Fruit fly (Drosophila melanogaster): Measurements from ENCODE around the gene CG7488.

Gene CG7488

DNA sequence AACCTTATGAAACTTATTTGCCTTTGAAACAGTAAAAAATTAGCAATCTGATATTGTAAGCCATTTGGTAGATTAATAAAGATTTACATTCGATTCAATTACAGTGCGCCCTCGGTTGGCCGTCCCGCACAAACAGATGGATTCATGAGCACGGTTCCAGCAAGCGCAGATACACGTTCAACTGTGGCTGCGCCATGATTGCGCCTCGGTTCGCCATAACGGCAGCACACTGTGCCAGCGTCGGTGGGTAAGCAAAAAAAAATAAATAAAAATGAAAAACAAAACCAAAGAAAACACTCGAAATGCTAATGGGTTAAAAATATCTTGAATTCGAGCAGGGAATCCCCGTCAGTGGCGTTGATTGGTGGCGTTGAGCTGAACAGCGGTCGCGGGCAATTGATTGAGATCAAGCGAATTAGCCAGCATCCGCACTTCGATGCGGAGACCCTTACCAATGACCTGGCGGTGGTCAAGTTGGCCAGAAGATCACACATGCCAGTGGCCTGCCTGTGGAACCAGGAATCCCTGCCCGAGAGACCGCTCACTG, 43.7 kb downstream of the CG7488 start (continued):
- TF ChIP-seq topi (GFP tag; optimal IDR thresholded peaks at IDR 0.05) = peak; percentile 30
- no peak for TF ChIP-seq Gug (GFP tag; IDR thresholded peaks at IDR 0.05)
- TF ChIP-seq lz (GFP tag; optimal IDR thresholded peaks at IDR 0.05) = peak; percentile 24
- peak; percentile 51 for TF ChIP-seq Met (GFP tag; optimal IDR thresholded peaks at IDR 0.05)
- TF ChIP-seq CG11762 (GFP tag; optimal IDR thresholded peaks at IDR 0.05; ENCODE audit: insufficient read depth) = no peak
- TF ChIP-seq CG4318 (GFP tag; optimal IDR thresholded peaks at IDR 0.05) = no peak
- TF ChIP-seq Blimp-1 (GFP tag; optimal IDR thresholded peaks at IDR 0.05) = no peak
- peak; percentile 27 for TF ChIP-seq CG8632 (GFP tag; optimal IDR thresholded peaks at IDR 0.05)
- peak; percentile 51 for TF ChIP-seq Hr39 (GFP tag; optimal IDR thresholded peaks at IDR 0.05)
- no peak for TF ChIP-seq CG11294 (GFP tag; IDR thresholded peaks at IDR 0.05)
- TF ChIP-seq vri (GFP tag; optimal IDR thresholded peaks at IDR 0.05) = no peak

DNA sequence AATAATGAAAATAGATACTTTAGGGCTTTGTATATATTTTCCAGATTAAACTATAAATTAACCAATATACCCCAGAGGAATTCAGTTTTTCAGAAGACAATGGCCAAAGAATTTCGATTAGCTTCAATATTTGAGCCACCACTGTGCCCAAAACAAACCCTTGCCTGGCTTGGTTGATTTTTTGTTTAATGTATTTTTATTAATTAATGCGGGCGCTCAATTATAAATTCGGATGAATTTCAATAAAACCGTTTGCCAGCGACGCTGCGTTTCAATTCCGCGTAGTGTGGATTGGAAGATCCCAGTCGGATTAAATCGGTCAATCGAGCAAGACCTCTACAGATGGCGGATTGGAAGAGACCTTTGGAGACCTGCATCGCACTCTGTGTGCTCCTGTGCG, 46.3 kb downstream of the CG7488 start, which contains the start of gene CG11670:
Gene CG11670, plus strand, starts transcription at position 301 of the 400 bp plus-strand sequence.
- no peak for TF ChIP-seq CG34406 (GFP tag; optimal IDR thresholded peaks at IDR 0.05)
- no peak for TF ChIP-seq CG31627 (GFP tag; optimal IDR thresholded peaks at IDR 0.05)
- no peak for TF ChIP-seq CG11294 (GFP tag; IDR thresholded peaks at IDR 0.05)
- TF ChIP-seq CG8319 (GFP tag; optimal IDR thresholded peaks at IDR 0.05) = no peak
- TF ChIP-seq CG11762 (GFP tag; optimal IDR thresholded peaks at IDR 0.05; ENCODE audit: insufficient read depth) = no peak
- no peak for TF ChIP-seq Eip78C (GFP tag)
- no peak for TF ChIP-seq CG6792 (GFP tag; optimal IDR thresholded peaks at IDR 0.05)
- TF ChIP-seq topi (GFP tag; optimal IDR thresholded peaks at IDR 0.05) = no peak
- no peak for TF ChIP-seq Met (GFP tag; optimal IDR thresholded peaks at IDR 0.05)
- TF ChIP-seq net (GFP tag; optimal IDR thresholded peaks at IDR 0.05) = no peak
- no peak for TF ChIP-seq Eip93F (GFP tag; optimal IDR thresholded peaks at IDR 0.05)

DNA sequence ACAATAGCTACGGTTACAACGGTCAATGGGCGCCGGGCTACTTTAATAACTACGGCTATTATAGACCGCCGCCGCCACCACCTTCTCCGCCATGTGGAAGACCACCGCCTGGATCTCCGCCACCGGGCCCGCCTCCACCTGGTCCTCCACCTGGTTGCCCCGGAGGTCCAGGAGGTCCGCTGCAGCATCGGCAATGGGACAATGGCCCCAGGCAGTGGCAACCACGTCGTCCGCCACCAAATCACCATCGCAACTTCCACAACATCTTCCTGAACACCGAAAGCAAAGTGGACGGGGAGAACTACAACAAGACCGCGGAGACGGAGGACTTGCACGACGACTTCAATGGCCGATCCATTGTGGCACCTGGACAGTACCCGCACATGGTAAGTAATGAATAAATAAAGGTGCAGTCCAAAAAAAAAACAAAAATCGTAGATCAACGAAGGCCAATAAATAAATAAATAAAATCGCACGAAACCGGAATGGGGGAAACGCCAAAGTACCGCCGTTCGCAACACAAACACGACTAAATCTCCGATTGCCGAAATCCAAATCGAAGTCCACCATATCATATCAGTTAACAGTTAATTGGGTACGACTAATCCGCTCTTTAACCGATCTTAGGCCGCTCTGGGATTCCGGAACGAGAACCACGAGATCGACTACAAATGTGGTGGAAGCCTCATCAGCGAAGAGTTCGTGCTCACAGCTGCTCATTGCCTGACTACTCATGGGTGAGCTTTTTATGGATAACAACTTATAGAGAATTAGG, 47.0 kb downstream of the CG7488 start, which contains the start of gene snk:
Gene snk, minus strand, starts transcription at position 513 of the 775 bp plus-strand sequence.
- no peak for TF ChIP-seq OdsH (GFP tag; optimal IDR thresholded peaks at IDR 0.05)
- TF ChIP-seq fd85E (GFP tag; optimal IDR thresholded peaks at IDR 0.05) = no peak
- no peak for TF ChIP-seq CG6276 (GFP tag; optimal IDR thresholded peaks at IDR 0.05)
- TF ChIP-seq spab (GFP tag; optimal IDR thresholded peaks at IDR 0.05) = no peak
- TF ChIP-seq CG8119 (GFP tag; IDR thresholded peaks at IDR 0.05) = no peak

DNA sequence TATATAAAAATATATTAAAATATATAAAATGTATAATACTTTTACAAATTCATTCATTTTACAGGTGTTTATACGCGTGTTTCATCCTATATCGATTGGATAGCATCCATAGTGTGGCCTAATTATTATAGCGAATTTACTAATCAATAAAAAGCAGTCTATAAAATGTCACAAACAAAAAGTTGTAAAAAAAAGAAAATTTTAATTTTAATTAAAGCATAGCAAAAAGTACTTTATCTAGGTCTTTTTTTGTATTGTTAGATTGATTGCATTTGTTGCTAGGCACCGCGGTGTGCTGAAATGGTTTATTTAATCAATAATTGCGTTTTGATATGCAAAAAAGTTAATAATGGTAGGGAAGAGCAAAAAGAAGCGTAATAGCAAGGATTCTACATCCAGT, 48.4 kb downstream of the CG7488 start, which contains the start of gene CG45122:
Gene CG45122, plus strand, starts transcription at position 301 of the 400 bp plus-strand sequence.
- TF ChIP-seq Hr39 (GFP tag; optimal IDR thresholded peaks at IDR 0.05) (no peak), dac (GFP tag; optimal IDR thresholded peaks at IDR 0.05) (no peak), CG15336 (GFP tag; IDR thresholded peaks at IDR 0.05) (no peak), fkh (GFP tag; optimal IDR thresholded peaks at IDR 0.05) (no peak), pdm3 (GFP tag; optimal IDR thresholded peaks at IDR 0.05) (no peak), CG8119 (GFP tag; IDR thresholded peaks at IDR 0.05) (no peak), Eip93F (GFP tag; optimal IDR thresholded peaks at IDR 0.05) (no peak), acj6 (GFP tag; optimal IDR thresholded peaks at IDR 0.05) (no peak), CG32006 (GFP tag; optimal IDR thresholded peaks at IDR 0.05) (no peak), CG10669 (GFP tag; optimal IDR thresholded peaks at IDR 0.05) (no peak), CG7368 (GFP tag; optimal IDR thresholded peaks at IDR 0.05) (no peak)

DNA sequence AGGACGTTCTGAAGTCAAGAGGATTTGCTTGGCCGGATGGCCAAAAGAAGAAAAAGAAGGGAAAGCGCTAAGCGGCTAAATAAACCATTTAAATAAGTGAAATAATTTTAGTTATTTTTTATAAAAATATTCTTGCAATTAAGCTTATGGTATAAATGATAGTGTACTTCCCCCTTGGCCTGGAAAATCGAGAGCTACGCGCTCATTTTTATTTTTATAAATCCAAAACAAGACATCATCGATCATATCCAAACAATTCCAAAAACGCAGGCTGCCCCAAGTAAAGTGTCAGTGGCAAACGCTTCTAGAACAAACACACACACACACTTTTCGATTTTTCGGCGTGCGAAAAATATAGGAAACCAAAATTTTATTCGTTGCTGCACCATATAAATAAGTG, 49.0 kb downstream of the CG7488 start, which contains the start of gene Hsc70-2:
Gene Hsc70-2, plus strand, starts transcription at position 301 of the 400 bp plus-strand sequence.
- TF ChIP-seq topi (GFP tag; optimal IDR thresholded peaks at IDR 0.05) (no peak), salr (GFP tag; optimal IDR thresholded peaks at IDR 0.05) (no peak), CG6163 (GFP tag; IDR thresholded peaks at IDR 0.05) (no peak), CG6792 (GFP tag; optimal IDR thresholded peaks at IDR 0.05) (no peak), CG9139 (GFP tag; optimal IDR thresholded peaks at IDR 0.05) (no peak), CG4318 (GFP tag; optimal IDR thresholded peaks at IDR 0.05) (no peak), CG16779 (tag; optimal IDR thresholded peaks at IDR 0.05) (no peak), achi (GFP tag; optimal IDR thresholded peaks at IDR 0.05) (no peak), CG6854 (GFP tag; optimal IDR thresholded peaks at IDR 0.05) (no peak), Gug (GFP tag; IDR thresholded peaks at IDR 0.05) (no peak), CG6276 (GFP tag; optimal IDR thresholded peaks at IDR 0.05) (no peak), CG15336 (GFP tag; IDR thresholded peaks at IDR 0.05) (no peak), esn (GFP tag; optimal IDR thresholded peaks at IDR 0.05) (no peak), CG3919 (GFP tag; optimal IDR thresholded peaks at IDR 0.05) (no peak), Sox14 (GFP tag; optimal IDR thresholded peaks at IDR 0.05) (no peak)

Data from whole organism, prepupa.